Fruit fly (Drosophila melanogaster): ENCODE results near the gene bero.
A peak's percentile ranks its signal among the peaks of the same experiment; 100 is the strongest.

Gene bero

DNA sequence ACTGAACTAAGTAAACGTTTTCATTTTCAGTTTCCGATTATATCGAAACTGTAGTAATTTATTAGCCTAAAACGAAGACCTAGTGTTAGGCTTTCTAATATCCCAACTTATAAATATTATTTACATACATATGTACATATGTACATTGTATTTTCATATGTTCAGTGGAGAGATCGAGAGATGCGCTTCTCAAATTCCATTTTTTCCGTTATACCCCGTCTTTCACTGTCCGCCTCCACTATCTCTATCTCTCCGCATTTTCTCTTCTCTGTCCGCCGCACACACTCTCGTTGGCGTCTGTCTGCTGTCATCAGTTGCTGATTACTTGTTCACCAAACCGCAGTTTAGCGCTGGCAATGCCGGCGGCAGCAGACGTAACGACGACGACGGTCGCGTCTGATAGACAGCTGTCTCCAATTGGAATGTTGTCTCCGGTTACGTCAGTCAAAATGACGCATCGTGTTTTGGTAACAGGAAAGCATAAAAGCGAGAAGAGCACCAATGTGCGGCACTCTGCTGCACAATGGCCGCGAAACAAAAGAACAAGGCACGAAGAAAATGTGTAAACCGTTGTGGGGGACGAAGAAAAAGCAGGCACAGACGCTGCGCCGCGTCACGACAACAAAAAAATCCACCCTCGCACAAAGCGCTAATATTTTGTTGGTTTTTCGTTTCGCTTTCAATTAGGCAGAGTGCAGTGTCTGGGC is 35.9 kb upstream of the bero start, which contains the start of gene CG9331:
Gene CG9331, plus strand, starts transcription at position 340 of the 707 bp plus-strand sequence.
- TF ChIP-seq OdsH (GFP tag; optimal IDR thresholded peaks at IDR 0.05) (no peak), psq (GFP tag; optimal IDR thresholded peaks at IDR 0.05) (peak; percentile 14), Dif (GFP tag; optimal IDR thresholded peaks at IDR 0.05; ENCODE audit: partially characterized antibody) (peak; percentile 38), sage (GFP tag; optimal IDR thresholded peaks at IDR 0.05) (no peak), Vsx2 (GFP tag; optimal IDR thresholded peaks at IDR 0.05; ENCODE audit: partially characterized antibody) (peak; percentile 53), Rel (GFP tag; optimal IDR thresholded peaks at IDR 0.05) (no peak), Rel (tag; optimal IDR thresholded peaks at IDR 0.05) (peak; percentile 56), dl (GFP tag; optimal IDR thresholded peaks at IDR 0.05; ENCODE audit: insufficient read depth in 1 of 2, partially characterized antibody in 2 of 2) (peak in 1 of 2 experiments; percentile 59), Hr78 (GFP tag; optimal IDR thresholded peaks at IDR 0.05) (no peak), woc (GFP tag; optimal IDR thresholded peaks at IDR 0.05) (peak; percentile 5)

DNA sequence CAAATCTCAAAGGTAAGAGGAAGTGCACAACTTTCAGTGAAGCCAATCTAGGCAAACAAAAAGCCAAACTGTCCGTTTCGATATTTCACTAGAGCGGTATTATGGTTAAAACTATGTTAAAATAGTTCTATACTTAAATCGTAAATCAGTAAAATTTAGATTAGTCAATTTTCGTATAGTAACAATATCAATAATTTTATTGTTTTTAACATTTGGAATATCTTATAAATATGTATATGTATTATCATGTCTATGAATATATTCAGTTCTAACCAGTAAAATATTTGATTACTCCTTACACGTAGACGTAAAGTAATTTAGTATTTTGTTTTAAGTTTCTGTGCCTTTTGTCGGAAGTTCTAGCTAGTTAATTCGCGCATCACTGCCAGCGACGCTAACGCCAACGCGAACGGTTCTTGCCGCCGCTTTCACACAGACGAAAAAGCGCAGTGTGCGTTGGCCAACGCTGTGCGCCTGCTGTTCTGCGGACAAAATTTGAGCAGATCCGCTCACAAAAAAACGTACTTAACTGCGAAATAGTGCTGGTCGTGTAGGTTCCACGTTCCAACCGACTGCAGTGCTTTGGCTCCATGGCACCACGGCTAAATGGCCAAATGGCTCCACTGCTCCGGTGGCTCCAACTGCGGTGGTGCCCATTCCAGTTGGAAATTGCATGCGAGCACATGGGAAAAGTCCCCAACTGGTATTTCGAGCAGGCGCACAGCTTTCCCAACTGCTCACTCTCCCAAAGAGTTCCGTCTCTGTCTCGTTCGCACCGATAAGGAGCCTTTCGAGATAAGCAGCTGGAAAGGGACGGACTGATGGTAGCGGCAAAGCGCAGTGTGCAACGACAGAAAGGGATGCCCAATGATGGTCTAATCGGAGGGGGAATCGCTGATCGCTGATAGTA is 35.0 kb upstream of the bero start:
- TF ChIP-seq dsf (GFP tag; optimal IDR thresholded peaks at IDR 0.05; ENCODE audit: borderline replicate concordance) (no peak), N (GFP tag; optimal IDR thresholded peaks at IDR 0.05) (no peak), tai (GFP tag; optimal IDR thresholded peaks at IDR 0.05) (no peak), Myc (optimal IDR thresholded peaks at IDR 0.05) (peak; percentile 91), Dif (GFP tag; optimal IDR thresholded peaks at IDR 0.05; ENCODE audit: partially characterized antibody) (peak; percentile 92), pan (optimal IDR thresholded peaks at IDR 0.05) (no peak), Abd-B (GFP tag; optimal IDR thresholded peaks at IDR 0.05) (no peak), dmrt93B (GFP tag; optimal IDR thresholded peaks at IDR 0.05) (no peak), GATAd (GFP tag; optimal IDR thresholded peaks at IDR 0.05) (peak; percentile 92), psq (GFP tag; optimal IDR thresholded peaks at IDR 0.05) (peak; percentile 13), lola (GFP tag; optimal IDR thresholded peaks at IDR 0.05) (no peak), sage (GFP tag; optimal IDR thresholded peaks at IDR 0.05) (no peak), fru (GFP tag; optimal IDR thresholded peaks at IDR 0.05) (peak; percentile 0), dl (GFP tag; optimal IDR thresholded peaks at IDR 0.05; ENCODE audit: insufficient read depth in 1 of 2, partially characterized antibody in 2 of 2) (peak; percentile 76 to 79), Rel (GFP tag; optimal IDR thresholded peaks at IDR 0.05) (peak; percentile 84), Rel (tag; optimal IDR thresholded peaks at IDR 0.05) (peak; percentile 100), Hr78 (GFP tag; optimal IDR thresholded peaks at IDR 0.05) (no peak), br (GFP tag; optimal IDR thresholded peaks at IDR 0.05) (peak; percentile 59), ey (GFP tag; optimal IDR thresholded peaks at IDR 0.05) (no peak), HLH106 (tag; optimal IDR thresholded peaks at IDR 0.05) (peak; percentile 49), Hr83 (GFP tag; optimal IDR thresholded peaks at IDR 0.05; ENCODE audit: poor library complexity, severe bottlenecking) (peak; percentile 33), Mio (GFP tag; optimal IDR thresholded peaks at IDR 0.05) (no peak), brk (GFP tag; optimal IDR thresholded peaks at IDR 0.05) (peak; percentile 6), Jra (GFP tag; optimal IDR thresholded peaks at IDR 0.05) (no peak), usp (GFP tag; optimal IDR thresholded peaks at IDR 0.05) (no peak), Hnf4 (GFP tag; optimal IDR thresholded peaks at IDR 0.05) (no peak), Dfd (GFP tag; optimal IDR thresholded peaks at IDR 0.05) (no peak), CG9705 (GFP tag; optimal IDR thresholded peaks at IDR 0.05) (no peak), rgr (GFP tag; optimal IDR thresholded peaks at IDR 0.05) (peak; percentile 33), woc (GFP tag; optimal IDR thresholded peaks at IDR 0.05) (peak; percentile 48), CrebA (GFP tag; optimal IDR thresholded peaks at IDR 0.05; ENCODE audit: borderline replicate concordance) (peak; percentile 65), CG32264 (GFP tag; optimal IDR thresholded peaks at IDR 0.05) (no peak), Sp1 (GFP tag; optimal IDR thresholded peaks at IDR 0.05) (peak; percentile 13), Vsx2 (GFP tag; optimal IDR thresholded peaks at IDR 0.05; ENCODE audit: partially characterized antibody) (peak; percentile 74), foxo (GFP tag; optimal IDR thresholded peaks at IDR 0.05) (no peak), jim (GFP tag; optimal IDR thresholded peaks at IDR 0.05) (peak; percentile 70), OdsH (GFP tag; optimal IDR thresholded peaks at IDR 0.05) (no peak), h (GFP tag; optimal IDR thresholded peaks at IDR 0.05) (peak; percentile 68), sv (GFP tag; optimal IDR thresholded peaks at IDR 0.05) (no peak)
